Fruit fly (Drosophila melanogaster): ENCODE measurements around the gene Jon66Ci.

The Jon66Ci gene

DNA sequence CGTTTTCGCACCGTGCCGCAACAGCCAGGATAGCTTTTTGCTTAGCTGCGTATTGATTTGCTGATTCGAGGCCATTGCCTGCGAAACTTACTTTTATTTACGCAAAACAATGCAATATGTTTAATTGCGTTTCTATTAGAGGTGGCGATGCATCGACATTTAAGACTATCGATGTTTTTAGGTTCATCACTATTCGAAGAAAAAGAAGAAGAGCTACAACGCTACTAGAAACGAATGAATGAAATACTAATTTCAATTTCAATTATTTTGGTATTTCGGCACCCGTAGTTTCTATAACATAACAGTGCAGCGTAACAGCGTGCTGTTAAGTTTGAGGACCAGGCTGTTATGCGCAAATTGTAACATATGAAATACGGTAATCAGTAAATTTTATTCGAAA, 13.8 kb downstream of the Jon66Ci start, which contains the start of the genes Tpt, mkg-p and CG13667 (continued):
- TF ChIP-seq ind (GFP tag; optimal IDR thresholded peaks at IDR 0.05) (no peak), CG17385 (GFP tag; optimal IDR thresholded peaks at IDR 0.05) (peak; percentile 98), CG3995 (GFP tag; optimal IDR thresholded peaks at IDR 0.05) (peak; percentile 31), Rfx (GFP tag; IDR thresholded peaks at IDR 0.05) (no peak), Ada2b (GFP tag; IDR thresholded peaks at IDR 0.05) (no peak), CG4707 (GFP tag; optimal IDR thresholded peaks at IDR 0.05) (no peak), CG2116 (GFP tag; optimal IDR thresholded peaks at IDR 0.05) (peak; percentile 66), sob (GFP tag; IDR thresholded peaks at IDR 0.05) (peak; percentile 51; the same call in 1 of the 2 replicates), unc-4 (GFP tag; IDR thresholded peaks at IDR 0.05; ENCODE audit: partially characterized antibody) (peak; percentile 87), CG13123 (GFP tag; optimal IDR thresholded peaks at IDR 0.05) (no peak), Ravus (GFP tag; IDR thresholded peaks at IDR 0.05) (no peak), CG3065 (GFP tag; optimal IDR thresholded peaks at IDR 0.05) (no peak), CG13775 (GFP tag; optimal IDR thresholded peaks at IDR 0.05) (no peak), CG3847 (GFP tag; IDR thresholded peaks at IDR 0.05) (no peak), ac (GFP tag; optimal IDR thresholded peaks at IDR 0.05) (no peak), CoRest (tag; optimal IDR thresholded peaks at IDR 0.05) (no peak), cg (GFP tag; optimal IDR thresholded peaks at IDR 0.05) (no peak), grau (tag; optimal IDR thresholded peaks at IDR 0.05) (no peak), Doc2 (GFP tag; IDR thresholded peaks at IDR 0.05) (no peak), Pdp1 (GFP tag; optimal IDR thresholded peaks at IDR 0.05) (no peak), Dip3 (GFP tag; optimal IDR thresholded peaks at IDR 0.05) (no peak), Stat92E (GFP tag; optimal IDR thresholded peaks at IDR 0.05) (no peak), nerfin-1 (tag; optimal IDR thresholded peaks at IDR 0.05) (peak; percentile 79), crol (GFP tag; IDR thresholded peaks at IDR 0.05) (no peak), abd-A (tag; optimal IDR thresholded peaks at IDR 0.05) (no peak), E2f1 (GFP tag; IDR thresholded peaks at IDR 0.05) (no peak), corto (GFP tag; optimal IDR thresholded peaks at IDR 0.05) (no peak), gem (tag; optimal IDR thresholded peaks at IDR 0.05) (no peak), kni (GFP tag; optimal IDR thresholded peaks at IDR 0.05) (no peak), bowl (GFP tag; IDR thresholded peaks at IDR 0.05) (no peak), B-H1 (GFP tag; IDR thresholded peaks at IDR 0.05) (no peak), CG12391 (tag; optimal IDR thresholded peaks at IDR 0.05) (peak; percentile 26), tna (GFP tag; IDR thresholded peaks at IDR 0.05; ENCODE audit: partially characterized antibody) (no peak; the same call in 1 of the 2 replicates), Dfd (GFP tag; optimal IDR thresholded peaks at IDR 0.05) (no peak), Max (GFP tag; optimal IDR thresholded peaks at IDR 0.05) (no peak), onecut (GFP tag; IDR thresholded peaks at IDR 0.05) (no peak), CG8359 (GFP tag; optimal IDR thresholded peaks at IDR 0.05; ENCODE audit: borderline replicate concordance) (no peak), jumu (GFP tag; optimal IDR thresholded peaks at IDR 0.05) (peak; percentile 21), sisA (GFP tag; IDR thresholded peaks at IDR 0.05) (no peak), dmrt11E (tag; optimal IDR thresholded peaks at IDR 0.05) (no peak), CG14014 (GFP tag; IDR thresholded peaks at IDR 0.05) (no peak), HmgZ (tag; optimal IDR thresholded peaks at IDR 0.05) (peak; percentile 54), ERR (GFP tag; optimal IDR thresholded peaks at IDR 0.05) (no peak), CG14050 (GFP tag; IDR thresholded peaks at IDR 0.05) (no peak), br (optimal IDR thresholded peaks at IDR 0.05) (no peak), bab2 (GFP tag; optimal IDR thresholded peaks at IDR 0.05) (no peak), CG30020 (tag; optimal IDR thresholded peaks at IDR 0.05) (peak; percentile 74), pho (GFP tag; optimal IDR thresholded peaks at IDR 0.05) (peak; percentile 13), maf-S (GFP tag; optimal IDR thresholded peaks at IDR 0.05) (no peak), schlank (tag; optimal IDR thresholded peaks at IDR 0.05) (no peak), CG3407 (GFP tag; optimal IDR thresholded peaks at IDR 0.05) (no peak), CG10147 (GFP tag; optimal IDR thresholded peaks at IDR 0.05) (no peak)

All from whole organism, embryonic.